Worm (Caenorhabditis elegans): ENCODE measurements around the gene R11D1.2.

The R11D1.2 gene

ce11 chrV:12683205-12683604 lies 25.2 kb upstream of the R11D1.2 start:
- TF ChIP-seq fos-1 (tag; optimal IDR thresholded peaks at IDR 0.05) = peak; percentile 3
- no peak for TF ChIP-seq nhr-237 (tag; optimal IDR thresholded peaks at IDR 0.05)

DNA sequence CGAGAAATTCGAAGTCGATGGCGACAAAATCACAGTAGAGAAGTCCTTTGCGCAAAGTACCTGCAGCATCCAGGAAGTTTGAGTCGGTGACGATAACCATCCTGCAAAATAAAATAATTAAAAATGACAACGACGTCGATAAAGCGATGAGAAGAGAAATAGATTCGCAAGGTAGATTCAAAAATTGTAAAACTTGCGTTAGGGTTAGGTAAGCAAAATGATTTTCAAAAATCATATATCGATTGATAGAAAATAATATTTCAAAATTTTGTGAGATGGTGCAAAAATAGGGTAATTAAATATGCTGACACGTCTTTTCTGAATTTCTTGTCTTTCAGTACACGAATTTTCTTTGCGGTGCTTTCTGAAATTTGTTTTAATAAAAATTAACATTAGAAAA lies 13.2 kb upstream of the R11D1.2 start, which contains the start of gene parn-1:
Gene parn-1 (minus strand): TSS at position 101 of the 400 bp plus-strand sequence.
- TF ChIP-seq crh-2 (tag; optimal IDR thresholded peaks at IDR 0.05) = no peak
- TF ChIP-seq nhr-10 (tag; optimal IDR thresholded peaks at IDR 0.05) = no peak
- no peak for TF ChIP-seq ama-1 (optimal IDR thresholded peaks at IDR 0.05)
- TF ChIP-seq nhr-77 (tag; optimal IDR thresholded peaks at IDR 0.05) = no peak
- TF ChIP-seq F13H6.1 (tag; optimal IDR thresholded peaks at IDR 0.05) = no peak
- no peak for TF ChIP-seq sma-9 (GFP tag; optimal IDR thresholded peaks at IDR 0.05)
- TF ChIP-seq sma-9 (tag; optimal IDR thresholded peaks at IDR 0.05) = no peak

DNA sequence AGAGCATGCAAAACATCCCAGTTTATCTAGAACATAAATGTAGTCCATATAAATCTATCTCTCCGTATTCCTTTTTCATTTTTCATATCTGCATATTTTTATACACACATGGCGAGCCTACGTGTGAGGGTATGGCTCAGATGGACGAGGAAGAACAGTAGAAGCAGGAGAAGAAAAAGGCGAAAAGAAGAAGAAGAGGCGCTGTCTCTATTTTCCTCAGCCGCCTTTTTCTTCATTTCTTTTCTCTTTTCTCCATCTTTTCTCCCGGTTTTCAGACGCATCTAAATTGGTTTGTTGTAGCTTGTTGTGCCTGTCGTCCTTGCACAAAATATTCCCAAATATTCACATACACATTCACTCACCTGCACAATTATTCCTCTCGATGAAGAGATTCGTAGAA lies 12.4 kb upstream of the R11D1.2 start, which contains the start of gene K10C8.4:
Gene K10C8.4 (plus strand): TSS at position 301 of the 400 bp plus-strand sequence.
- TF ChIP-seq C34F6.9 (tag; optimal IDR thresholded peaks at IDR 0.05) (peak; percentile 15), mab-5 (tag; optimal IDR thresholded peaks at IDR 0.05) (no peak), mdl-1 (tag; optimal IDR thresholded peaks at IDR 0.05) (no peak), unc-55 (GFP tag; optimal IDR thresholded peaks at IDR 0.05) (peak; percentile 5)

- TF ChIP-seq nhr-10 (tag; optimal IDR thresholded peaks at IDR 0.05) = no peak
- no peak for TF ChIP-seq lsy-2 (tag; optimal IDR thresholded peaks at IDR 0.05)
- TF ChIP-seq mdl-1 (tag; optimal IDR thresholded peaks at IDR 0.05) = no peak
- no peak for TF ChIP-seq ceh-16 (tag; optimal IDR thresholded peaks at IDR 0.05)
- no peak for TF ChIP-seq ZK546.5 (tag; optimal IDR thresholded peaks at IDR 0.05)
- no peak for TF ChIP-seq peb-1 (tag; optimal IDR thresholded peaks at IDR 0.05)
- no peak for TF ChIP-seq nhr-21 (tag; optimal IDR thresholded peaks at IDR 0.05)
- no peak for TF ChIP-seq nhr-25 (tag; optimal IDR thresholded peaks at IDR 0.05)
- TF ChIP-seq blmp-1 (tag; optimal IDR thresholded peaks at IDR 0.05; ENCODE audit: insufficient read depth) = no peak
- no peak for TF ChIP-seq aly-2 (tag; optimal IDR thresholded peaks at IDR 0.05)
Measured at ce11 chrV:12696790-12697189, 11.6 kb upstream of the R11D1.2 start.

DNA sequence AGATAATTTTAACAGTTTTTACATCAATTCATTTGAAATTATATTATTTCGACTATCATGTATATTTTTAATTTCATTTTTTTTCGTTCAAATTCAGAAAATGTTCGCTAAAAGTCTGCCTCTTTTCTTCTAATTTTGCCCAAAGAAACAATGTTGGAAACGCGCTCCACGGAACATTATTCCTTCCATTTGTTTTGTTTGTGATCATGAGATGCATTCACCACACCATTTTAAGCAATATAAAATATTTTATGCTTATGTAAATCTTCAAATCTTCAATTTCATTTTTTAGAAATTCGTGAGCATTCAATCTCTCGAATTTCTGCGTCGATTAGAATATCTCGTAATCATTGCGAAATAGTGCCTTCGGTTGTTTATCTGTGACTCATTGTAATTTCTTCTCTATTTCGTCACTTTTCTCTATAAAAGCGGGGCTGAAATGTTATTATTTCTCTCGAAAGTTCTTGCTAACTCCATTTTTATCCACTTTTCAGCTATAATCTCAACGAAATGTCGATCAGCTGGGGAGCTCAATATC lies 11.0 kb upstream of the R11D1.2 start, which contains the start of gene istr-1:
Gene istr-1 (plus strand): TSS at position 495 of the 538 bp plus-strand sequence.
- TF ChIP-seq aly-2 (tag; optimal IDR thresholded peaks at IDR 0.05) (no peak), unc-62 (GFP tag; optimal IDR thresholded peaks at IDR 0.05) (no peak), ama-1 (optimal IDR thresholded peaks at IDR 0.05) (no peak), nhr-11 (tag; optimal IDR thresholded peaks at IDR 0.05) (no peak), nhr-10 (tag; optimal IDR thresholded peaks at IDR 0.05) (no peak), C34F6.9 (tag; optimal IDR thresholded peaks at IDR 0.05) (peak; percentile 66), nhr-129 (tag; optimal IDR thresholded peaks at IDR 0.05) (peak; percentile 33), ZK546.5 (tag; optimal IDR thresholded peaks at IDR 0.05) (no peak), ztf-1 (GFP tag; conservative IDR thresholded peaks at IDR 0.05) (no peak), mbf-1 (tag; optimal IDR thresholded peaks at IDR 0.05) (no peak), lin-13 (GFP tag; optimal IDR thresholded peaks at IDR 0.05) (no peak), elt-1 (tag; optimal IDR thresholded peaks at IDR 0.05) (no peak), unc-55 (GFP tag; optimal IDR thresholded peaks at IDR 0.05) (peak; percentile 34), nhr-6 (tag; optimal IDR thresholded peaks at IDR 0.05) (no peak), sem-4 (tag; optimal IDR thresholded peaks at IDR 0.05) (no peak), peb-1 (tag; optimal IDR thresholded peaks at IDR 0.05) (no peak), mab-5 (tag; optimal IDR thresholded peaks at IDR 0.05) (no peak), nhr-23 (tag; optimal IDR thresholded peaks at IDR 0.05) (no peak), ceh-16 (tag; optimal IDR thresholded peaks at IDR 0.05) (no peak), lsy-2 (tag; optimal IDR thresholded peaks at IDR 0.05) (no peak), dmd-4 (tag; optimal IDR thresholded peaks at IDR 0.05) (no peak), fos-1 (tag; optimal IDR thresholded peaks at IDR 0.05) (peak; percentile 12), ztf-11 (tag; optimal IDR thresholded peaks at IDR 0.05) (no peak), nhr-77 (tag; optimal IDR thresholded peaks at IDR 0.05) (no peak), Y55F3AM.14 (GFP tag; optimal IDR thresholded peaks at IDR 0.05) (no peak), alr-1 (tag; optimal IDR thresholded peaks at IDR 0.05) (no peak), skn-1 (tag; optimal IDR thresholded peaks at IDR 0.05) (peak; percentile 11), sma-9 (GFP tag; optimal IDR thresholded peaks at IDR 0.05) (no peak), sma-9 (tag; optimal IDR thresholded peaks at IDR 0.05) (no peak), ztf-4 (tag; optimal IDR thresholded peaks at IDR 0.05) (no peak), elt-3 (tag; optimal IDR thresholded peaks at IDR 0.05) (no peak)

Measured in whole organism, L2 larva.